Worm (Caenorhabditis elegans) whole organism, mixed stage, embryonic: Measurements from ENCODE around the gene fbxb-58.

Experiments
- M03D4.4 ChIP-seq: sonication (generic microtip); optimal IDR thresholded peaks from 2 replicates; lab custom pipeline; 2017; ENCODE audit warnings: mild to moderate bottlenecking, missing genetic modification characterization, missing compliant biosample characterization
- bed-3 ChIP-seq: fragments of 200-800 bp; sonication (Bioruptor generic); optimal IDR thresholded peaks from 3 replicates; lab custom pipeline; 2018; ENCODE audit warnings: mild to moderate bottlenecking, missing genetic modification characterization, moderate library complexity, missing compliant biosample characterization
- blmp-1 ChIP-seq: fragments of 150-350 bp; optimal IDR thresholded peaks from 2 replicates; lab custom pipeline; 2014; ENCODE audit warnings: missing biosample characterization, missing genetic modification characterization
- ces-1 ChIP-seq: fragments of 150-350 bp; optimal IDR thresholded peaks from 2 replicates; lab custom pipeline; 2014; ENCODE audit warnings: missing biosample characterization, missing genetic modification reagents, missing genetic modification characterization
- flh-1 ChIP-seq: fragments of 200-800 bp; sonication (Bioruptor generic); optimal IDR thresholded peaks from 2 replicates; lab custom pipeline; 2018; ENCODE audit warnings: mild to moderate bottlenecking, missing genetic modification characterization, moderate library complexity, missing compliant biosample characterization
- ham-2 ChIP-seq: fragments of 200-800 bp; sonication (Bioruptor generic); optimal IDR thresholded peaks from 2 replicates; lab custom pipeline; 2018; ENCODE audit warnings: mild to moderate bottlenecking, missing genetic modification characterization, missing compliant biosample characterization
- hlh-1 ChIP-seq: fragments of 150-350 bp; optimal IDR thresholded peaks from 2 replicates; lab custom pipeline; 2014; ENCODE audit warnings: missing biosample characterization, missing genetic modification reagents, missing genetic modification characterization
- lin-13 ChIP-seq: fragments of 150-350 bp; optimal IDR thresholded peaks from 2 replicates; lab custom pipeline; 2014; ENCODE audit warnings: missing biosample characterization, missing genetic modification characterization
- lsy-2 ChIP-seq: fragments of 150-350 bp; optimal IDR thresholded peaks from 2 replicates; lab custom pipeline; 2014; ENCODE audit warnings: missing biosample characterization, missing genetic modification characterization
- mab-5 ChIP-seq: fragments of 150-350 bp; optimal IDR thresholded peaks from 2 replicates; lab custom pipeline; 2014; ENCODE audit warnings: missing biosample characterization, missing genetic modification characterization
- mep-1 ChIP-seq: fragments of 150-350 bp; optimal IDR thresholded peaks from 2 replicates; lab custom pipeline; 2017; ENCODE audit warnings: missing biosample characterization, missing genetic modification reagents, missing genetic modification characterization, inconsistent platforms
- sptf-1 ChIP-seq: sonication (generic microtip); optimal IDR thresholded peaks from 2 replicates; lab custom pipeline; 2017; ENCODE audit warnings: mild to moderate bottlenecking, missing genetic modification characterization, moderate library complexity, missing compliant biosample characterization
- unc-120 ChIP-seq: sonication (generic microtip); optimal IDR thresholded peaks from 2 replicates; lab custom pipeline; 2017; ENCODE audit warnings: missing genetic modification characterization, missing compliant biosample characterization; ENCODE audit not compliant: poor library complexity, severe bottlenecking
- unc-62 ChIP-seq: fragments of 150-350 bp; optimal IDR thresholded peaks from 2 replicates; lab custom pipeline; 2014; ENCODE audit warnings: missing biosample characterization, missing genetic modification reagents, missing genetic modification characterization

- TF ChIP-seq mep-1 (no peak), blmp-1 (no peak), ham-2 (GFP tag; lab: Kevin White, UChicago) (no peak), mab-5 (no peak), flh-1 (GFP tag; lab: Kevin White, UChicago) (no peak), sptf-1 (tag; lab: Kevin White, UChicago) (no peak), ces-1 (GFP tag; lab: Kevin White, UChicago) (no peak), bed-3 (GFP tag; lab: Kevin White, UChicago) (no peak), lin-13 (tag; lab: Kevin White, UChicago) (no peak), lsy-2 (tag; lab: Kevin White, UChicago) (no peak), M03D4.4 (tag; lab: Kevin White, UChicago) (no peak), hlh-1 (tag; lab: Kevin White, UChicago) (no peak), unc-62 (no peak), unc-120 (no peak)
Measured at ce11 chrX:1583980-1584379, 44.0 kb upstream of the fbxb-58 start.
